Worm (Caenorhabditis elegans) whole organism, L3 larva: ENCODE data around the gene F35H10.10.

Experiments
- R02D3.7 ChIP-seq: fragments of 150-350 bp; optimal IDR thresholded peaks from 2 replicates; lab custom pipeline; 2014; ENCODE audit warnings: missing biosample characterization, missing genetic modification characterization
- ZK546.5 ChIP-seq: sonication (generic microtip); optimal IDR thresholded peaks from 2 replicates; lab custom pipeline; 2017; ENCODE audit warnings: missing biosample characterization, missing genetic modification characterization
- ama-1 ChIP-seq: fragments of 150-350 bp; optimal IDR thresholded peaks from 2 replicates; lab custom pipeline; 2018
- ceh-16 ChIP-seq: sonication (generic microtip); optimal IDR thresholded peaks from 2 replicates; lab custom pipeline; 2017; ENCODE audit warnings: missing biosample characterization, missing genetic modification characterization
- ceh-28 ChIP-seq: fragments of 150-350 bp; optimal IDR thresholded peaks from 2 replicates; lab custom pipeline; 2014; ENCODE audit warnings: missing biosample characterization, missing genetic modification reagents, missing genetic modification characterization
- ceh-82 ChIP-seq: fragments of 150-350 bp; optimal IDR thresholded peaks from 2 replicates; lab custom pipeline; 2014; ENCODE audit warnings: missing biosample characterization, missing genetic modification characterization
- ceh-9 ChIP-seq: sonication (generic microtip); optimal IDR thresholded peaks from 2 replicates; lab custom pipeline; 2018; ENCODE audit warnings: missing biosample characterization, missing genetic modification characterization
- egl-27 ChIP-seq: sonication (generic microtip); optimal IDR thresholded peaks from 4 replicates; lab custom pipeline; 2017; ENCODE audit warnings: missing biosample characterization, missing genetic modification reagents, missing genetic modification characterization
- egl-5 ChIP-seq: fragments of 150-350 bp; optimal IDR thresholded peaks from 2 replicates; lab custom pipeline; 2017; ENCODE audit warnings: missing biosample characterization, missing genetic modification reagents, missing genetic modification characterization, inconsistent platforms
- elt-1 ChIP-seq: fragments of 150-350 bp; optimal IDR thresholded peaks from 2 replicates; lab custom pipeline; 2014; ENCODE audit warnings: missing biosample characterization, missing genetic modification characterization
- elt-3 ChIP-seq, 3 experiments: fragments of 150-350 bp in 1 of 3; sonication (generic microtip) in 2 of 3; optimal IDR thresholded peaks; 2 replicates in 2 of 3; 4 replicates in 1 of 3; lab custom pipeline; 2014 to 2017; ENCODE audit warnings: missing biosample characterization in 3 of 3, missing genetic modification characterization in 3 of 3
- eor-1 ChIP-seq, 2 experiments: fragments of 150-350 bp; optimal IDR thresholded peaks; 2 replicates each; lab custom pipeline; 2014 to 2018; ENCODE audit warnings: missing biosample characterization in 2 of 2, missing genetic modification characterization in 2 of 2
- fkh-10 ChIP-seq: sonication (generic microtip); optimal IDR thresholded peaks from 2 replicates; lab custom pipeline; 2017; ENCODE audit warnings: missing biosample characterization, missing genetic modification reagents, missing genetic modification characterization
- hmg-11 ChIP-seq: sonication (generic microtip); optimal IDR thresholded peaks from 2 replicates; lab custom pipeline; 2016; ENCODE audit warnings: missing genetic modification characterization, missing compliant biosample characterization
- jun-1 ChIP-seq: fragments of 150-350 bp; optimal IDR thresholded peaks from 2 replicates; lab custom pipeline; 2014; ENCODE audit warnings: missing biosample characterization, missing genetic modification reagents, missing genetic modification characterization
- lin-39 ChIP-seq: fragments of 150-350 bp; optimal IDR thresholded peaks from 2 replicates; lab custom pipeline; 2018; ENCODE audit warnings: missing biosample characterization, missing genetic modification reagents, missing genetic modification characterization
- lsy-12 ChIP-seq: sonication (generic microtip); optimal IDR thresholded peaks from 2 replicates; lab custom pipeline; 2016; ENCODE audit warnings: mild to moderate bottlenecking, missing genetic modification characterization, missing compliant biosample characterization
- mdl-1 ChIP-seq: fragments of 150-350 bp; optimal IDR thresholded peaks from 2 replicates; lab custom pipeline; 2014; ENCODE audit warnings: missing biosample characterization, missing genetic modification characterization
- nfya-1 ChIP-seq: sonication (generic microtip); optimal IDR thresholded peaks from 2 replicates; lab custom pipeline; 2017; ENCODE audit warnings: missing genetic modification characterization, mild to moderate bottlenecking, missing compliant biosample characterization, antibody characterized with exemption, moderate library complexity; ENCODE audit not compliant: insufficient read depth
- nhr-11 ChIP-seq: fragments of 150-350 bp; optimal IDR thresholded peaks from 2 replicates; lab custom pipeline; 2014; ENCODE audit warnings: missing biosample characterization, missing genetic modification characterization
- nhr-12 ChIP-seq: fragments of 150-350 bp; optimal IDR thresholded peaks from 2 replicates; lab custom pipeline; 2014; ENCODE audit warnings: missing biosample characterization, missing genetic modification characterization
- nhr-237 ChIP-seq: fragments of 150-350 bp; optimal IDR thresholded peaks from 2 replicates; lab custom pipeline; 2014; ENCODE audit warnings: missing biosample characterization, missing genetic modification characterization
- nhr-25 ChIP-seq: sonication (generic microtip); optimal IDR thresholded peaks from 2 replicates; lab custom pipeline; 2017; ENCODE audit warnings: missing biosample characterization, missing genetic modification characterization
- nhr-28 ChIP-seq: fragments of 150-350 bp; optimal IDR thresholded peaks from 2 replicates; lab custom pipeline; 2014; ENCODE audit warnings: missing biosample characterization, missing genetic modification characterization
- nhr-67 ChIP-seq: fragments of 150-350 bp; optimal IDR thresholded peaks from 2 replicates; lab custom pipeline; 2014; ENCODE audit warnings: missing biosample characterization, missing genetic modification characterization
- nhr-77 ChIP-seq: fragments of 150-350 bp; optimal IDR thresholded peaks from 2 replicates; lab custom pipeline; 2014; ENCODE audit warnings: missing biosample characterization, missing genetic modification characterization
- pqm-1 ChIP-seq: fragments of 150-350 bp; optimal IDR thresholded peaks from 2 replicates; lab custom pipeline; 2017; ENCODE audit warnings: missing biosample characterization, missing genetic modification characterization, inconsistent platforms
- sea-2 ChIP-seq: fragments of 150-350 bp; sonication (generic microtip); optimal IDR thresholded peaks from 4 replicates; lab custom pipeline; 2014; ENCODE audit warnings: missing biosample characterization, missing genetic modification reagents, missing genetic modification characterization
- skn-1 ChIP-seq: fragments of 150-350 bp; optimal IDR thresholded peaks from 2 replicates; lab custom pipeline; 2014; ENCODE audit warnings: missing biosample characterization, missing genetic modification characterization
- snpc-4 ChIP-seq: fragments of 150-350 bp; optimal IDR thresholded peaks from 2 replicates; lab custom pipeline; 2014; ENCODE audit warnings: missing biosample characterization, missing genetic modification characterization
- tbx-2 ChIP-seq: sonication (generic microtip); optimal IDR thresholded peaks from 2 replicates; lab custom pipeline; 2016; ENCODE audit warnings: mild to moderate bottlenecking, missing genetic modification characterization, missing compliant biosample characterization
- unc-62 ChIP-seq: fragments of 150-350 bp; sonication (generic microtip); optimal IDR thresholded peaks from 4 replicates; lab custom pipeline; 2014; ENCODE audit warnings: missing biosample characterization, missing genetic modification reagents, missing genetic modification characterization
- zag-1 ChIP-seq: fragments of 150-350 bp; optimal IDR thresholded peaks from 2 replicates; lab custom pipeline; 2014; ENCODE audit warnings: missing biosample characterization, missing genetic modification characterization
- ztf-11 ChIP-seq: fragments of 150-350 bp; optimal IDR thresholded peaks from 2 replicates; lab custom pipeline; 2014; ENCODE audit warnings: missing biosample characterization, missing genetic modification characterization
- ztf-4 ChIP-seq: fragments of 150-350 bp; optimal IDR thresholded peaks from 2 replicates; lab custom pipeline; 2014; ENCODE audit warnings: missing biosample characterization, missing genetic modification characterization

Gene F35H10.10

DNA sequence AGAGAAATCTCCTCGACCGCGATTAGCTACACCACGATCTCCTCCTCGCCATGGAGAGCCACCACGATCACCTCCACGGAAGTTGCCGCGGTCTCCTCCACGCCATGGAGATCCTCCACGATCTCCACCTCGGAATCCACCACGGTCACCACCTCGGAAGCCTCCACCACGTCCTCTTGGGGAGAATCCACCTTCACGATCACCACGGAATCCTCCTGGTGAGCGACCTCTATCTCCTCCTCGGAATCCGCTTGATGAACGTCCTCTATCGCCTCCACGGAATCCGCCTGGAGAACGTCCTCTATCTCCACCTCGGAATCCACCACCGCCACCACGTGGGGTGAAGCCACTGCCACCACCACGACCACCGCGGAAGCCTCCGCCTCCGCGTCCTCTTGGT, 23.6 kb downstream of the F35H10.10 start:
- TF ChIP-seq nhr-11 (no peak), pqm-1 (tag; lab: Kevin White, UChicago) (no peak), snpc-4 (tag; lab: Kevin White, UChicago) (no peak), sea-2 (GFP tag; lab: Kevin White, UChicago) (no peak), nhr-237 (tag; lab: Kevin White, UChicago) (no peak), elt-1 (no peak), nhr-77 (no peak), hmg-11 (tag; lab: Kevin White, UChicago) (no peak), ZK546.5 (tag; lab: Kevin White, UChicago) (no peak), fkh-10 (GFP tag; lab: Kevin White, UChicago) (no peak), ceh-28 (tag; lab: Kevin White, UChicago) (no peak), mdl-1 (tag; lab: Kevin White, UChicago) (no peak), elt-3 (tag; optimal IDR thresholded peaks at IDR 0.05; lab: Kevin White, UChicago) (no peak), R02D3.7 (no peak)

- no peak for TF ChIP-seq nhr-28 (tag; lab: Kevin White, UChicago)
- no peak for TF ChIP-seq egl-27
- no peak for TF ChIP-seq nhr-12
- TF ChIP-seq lin-39 (tag; lab: Kevin White, UChicago) = no peak
- TF ChIP-seq ceh-16 = no peak
- TF ChIP-seq egl-5 (tag; lab: Kevin White, UChicago) = no peak
- TF ChIP-seq nhr-67 (tag; lab: Kevin White, UChicago) = no peak
- no peak for TF ChIP-seq nhr-237 (tag; lab: Kevin White, UChicago)
- no peak for TF ChIP-seq jun-1 (tag; lab: Kevin White, UChicago)
- TF ChIP-seq R02D3.7 = no peak
- TF ChIP-seq nhr-25 (tag; lab: Kevin White, UChicago) = no peak
- TF ChIP-seq elt-1 = no peak
- TF ChIP-seq ztf-11 = no peak
- no peak for TF ChIP-seq ceh-9 (tag; lab: Kevin White, UChicago)
- TF ChIP-seq ama-1 (lab: Kevin White, UChicago) = no peak
- no peak for TF ChIP-seq ceh-28 (tag; lab: Kevin White, UChicago)
- TF ChIP-seq skn-1 = no peak
- TF ChIP-seq unc-62 (GFP tag; lab: Kevin White, UChicago) = no peak
Observed at ce11 chrIV:8287287-8287686, 25.5 kb downstream of the F35H10.10 start.

DNA sequence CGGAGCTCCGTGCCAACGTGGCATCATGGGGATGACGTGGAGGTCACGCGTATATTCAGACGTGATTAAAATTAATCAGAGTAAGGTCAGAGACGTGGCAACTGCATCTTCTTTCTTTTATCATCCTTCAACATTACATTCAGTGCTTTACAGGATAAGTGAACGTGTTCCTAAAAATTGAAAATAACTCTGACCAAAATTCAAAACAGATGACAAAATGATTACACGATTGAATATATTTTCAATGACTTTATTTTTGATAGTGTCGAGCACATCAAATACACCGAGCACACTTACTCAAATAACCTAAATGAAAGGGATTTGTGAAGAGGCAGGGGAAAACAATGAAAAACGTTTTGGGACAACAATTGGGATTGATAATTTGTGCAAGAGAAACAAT, 26.4 kb downstream of the F35H10.10 start, which contains the start of gene K07H8.9:
TSS of gene K07H8.9 (minus strand) at position 125 of the 400 bp plus-strand sequence.
- TF ChIP-seq unc-62 (GFP tag; lab: Kevin White, UChicago) = no peak
- no peak for TF ChIP-seq ztf-11
- no peak for TF ChIP-seq nhr-28 (tag; lab: Kevin White, UChicago)
- TF ChIP-seq skn-1 = no peak
- TF ChIP-seq hmg-11 (tag; lab: Kevin White, UChicago) = no peak
- no peak for TF ChIP-seq lsy-12
- TF ChIP-seq nhr-77 = no peak
- no peak for TF ChIP-seq egl-5 (tag; lab: Kevin White, UChicago)
- no peak for TF ChIP-seq ZK546.5 (tag; lab: Kevin White, UChicago)
- no peak for TF ChIP-seq ceh-82 (tag; lab: Kevin White, UChicago)
- TF ChIP-seq ceh-9 (tag; lab: Kevin White, UChicago) = no peak

DNA sequence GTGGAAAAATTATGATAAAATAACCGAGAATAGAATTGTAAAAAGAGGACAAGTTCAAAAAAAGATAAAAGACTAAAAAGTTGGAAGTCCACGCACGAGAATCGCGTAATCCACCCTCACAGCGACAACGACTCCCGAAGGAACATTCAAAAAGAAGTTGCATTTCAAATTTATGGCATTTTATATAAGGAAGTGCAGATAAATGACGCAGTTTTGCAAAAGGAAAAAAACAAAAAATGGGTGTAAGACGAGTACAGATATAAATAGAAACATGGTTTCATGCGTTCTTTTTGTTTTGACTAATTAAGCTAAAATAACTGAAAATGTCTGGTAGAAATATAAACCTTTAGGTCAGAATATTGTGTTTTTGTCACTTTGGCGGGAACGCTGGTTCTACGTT, 29.5 kb downstream of the F35H10.10 start:
- no peak for TF ChIP-seq ceh-28 (tag; lab: Kevin White, UChicago)
- TF ChIP-seq zag-1 (tag; lab: Kevin White, UChicago) = no peak
- TF ChIP-seq ztf-4 (tag; lab: Kevin White, UChicago) = no peak
- TF ChIP-seq ama-1 (lab: Kevin White, UChicago) = no peak
- no peak for TF ChIP-seq nfya-1 (tag; lab: Kevin White, UChicago)
- no peak for TF ChIP-seq mdl-1 (tag; lab: Kevin White, UChicago)
- TF ChIP-seq nhr-67 (tag; lab: Kevin White, UChicago) = no peak
- no peak for TF ChIP-seq lin-39 (tag; lab: Kevin White, UChicago)
- no peak for TF ChIP-seq ceh-9 (tag; lab: Kevin White, UChicago)
- TF ChIP-seq unc-62 (GFP tag; lab: Kevin White, UChicago) = no peak
- TF ChIP-seq elt-1 = no peak
- TF ChIP-seq snpc-4 (tag; lab: Kevin White, UChicago) = no peak
- TF ChIP-seq eor-1 (tag; optimal IDR thresholded peaks at IDR 0.05; lab: Kevin White, UChicago) = no peak
- TF ChIP-seq nhr-28 (tag; lab: Kevin White, UChicago) = no peak
- no peak for TF ChIP-seq ZK546.5 (tag; lab: Kevin White, UChicago)
- TF ChIP-seq tbx-2 = no peak
- TF ChIP-seq nhr-11 = no peak
